Fruit fly (Drosophila melanogaster) whole organism, adult: Measurements from ENCODE around the gene CG4962.

Source experiments
- CG11617 ChIP-seq: fragments of 200-800 bp; sonication (Bioruptor generic); optimal IDR thresholded peaks from 2 replicates; lab custom pipeline; 2017; ENCODE audit warnings: mild to moderate bottlenecking, missing biosample characterization, missing genetic modification reagents, missing genetic modification characterization
- CG12768 ChIP-seq: fragments of 200-800 bp; sonication (Bioruptor generic); optimal IDR thresholded peaks from 2 replicates; lab custom pipeline; 2017; ENCODE audit warnings: missing biosample characterization, missing genetic modification characterization, mild to moderate bottlenecking, moderate library complexity, missing genetic modification reagents
- CG14711 ChIP-seq: fragments of 200-800 bp; sonication (Bioruptor generic); optimal IDR thresholded peaks from 2 replicates; lab custom pipeline; 2018; ENCODE audit warnings: missing biosample characterization, mild to moderate bottlenecking, missing genetic modification characterization, moderate library complexity
- CG1620 ChIP-seq: fragments of 200-800 bp; sonication (Bioruptor generic); optimal IDR thresholded peaks from 2 replicates; lab custom pipeline; 2016; ENCODE audit warnings: missing biosample characterization, missing genetic modification characterization
- CG33017 ChIP-seq: fragments of 200-800 bp; sonication (Bioruptor generic); optimal IDR thresholded peaks from 2 replicates; lab custom pipeline; 2018; ENCODE audit warnings: missing biosample characterization, mild to moderate bottlenecking, missing genetic modification characterization, moderate library complexity
- CG5204 ChIP-seq: fragments of 200-800 bp; sonication (Bioruptor generic); optimal IDR thresholded peaks from 2 replicates; lab custom pipeline; 2016; ENCODE audit warnings: missing biosample characterization, missing genetic modification characterization
- CG7045 ChIP-seq: fragments of 200-800 bp; sonication (Bioruptor generic); optimal IDR thresholded peaks from 2 replicates; lab custom pipeline; 2017; ENCODE audit warnings: missing biosample characterization, mild to moderate bottlenecking, missing genetic modification characterization
- CG7101 ChIP-seq: fragments of 200-800 bp; sonication (Bioruptor generic); optimal IDR thresholded peaks from 2 replicates; lab custom pipeline; 2018; ENCODE audit warnings: missing biosample characterization, mild to moderate bottlenecking, missing genetic modification characterization, moderate library complexity
- Clk ChIP-seq: fragments of 200-800 bp; sonication (Bioruptor generic); optimal IDR thresholded peaks from 2 replicates; lab custom pipeline; 2017; ENCODE audit warnings: missing biosample characterization, missing genetic modification characterization
- Crg-1 ChIP-seq: fragments of 200-800 bp; sonication (Bioruptor generic); optimal IDR thresholded peaks from 2 replicates; lab custom pipeline; 2016; ENCODE audit warnings: missing biosample characterization, missing genetic modification characterization
- Hr96 ChIP-seq: fragments of 200-800 bp; sonication (Bioruptor generic); optimal IDR thresholded peaks from 2 replicates; lab custom pipeline; 2016; ENCODE audit warnings: missing biosample characterization, missing genetic modification characterization
- Mnt ChIP-seq: fragments of 200-800 bp; sonication (Bioruptor generic); optimal IDR thresholded peaks from 2 replicates; lab custom pipeline; 2016; ENCODE audit warnings: missing biosample characterization, mild to moderate bottlenecking, missing genetic modification characterization
- bab1 ChIP-seq: fragments of 200-800 bp; sonication (Bioruptor generic); optimal IDR thresholded peaks from 3 replicates; lab custom pipeline; 2019; ENCODE audit warnings: missing biosample characterization, mild to moderate bottlenecking, missing genetic modification characterization, moderate library complexity
- cic ChIP-seq: fragments of 200-800 bp; sonication (Bioruptor generic); optimal IDR thresholded peaks from 2 replicates; lab custom pipeline; 2017; ENCODE audit warnings: missing biosample characterization, mild to moderate bottlenecking, missing genetic modification characterization, moderate library complexity
- cnc ChIP-seq, 2 experiments: fragments of >200 bp; optimal IDR thresholded peaks; 2 replicates each; lab custom pipeline; 2017
- kay ChIP-seq: fragments of 200-800 bp; sonication (Bioruptor generic); peaks from one replicate; lab custom pipeline; 2016; ENCODE audit warnings: missing biosample characterization, missing genetic modification characterization, borderline replicate concordance
- ovo ChIP-seq: fragments of 200-800 bp; sonication (Bioruptor generic); optimal IDR thresholded peaks from 2 replicates; lab custom pipeline; 2016; ENCODE audit warnings: missing biosample characterization, missing genetic modification characterization
- pad ChIP-seq: fragments of 200-800 bp; sonication (Bioruptor generic); optimal IDR thresholded peaks from 3 replicates; lab custom pipeline; 2017; ENCODE audit warnings: missing biosample characterization, missing genetic modification characterization, mild to moderate bottlenecking, moderate library complexity, missing genetic modification reagents
- tj ChIP-seq: fragments of 200-800 bp; sonication (Bioruptor generic); optimal IDR thresholded peaks from 3 replicates; lab custom pipeline; 2017; ENCODE audit warnings: missing biosample characterization, mild to moderate bottlenecking, missing genetic modification characterization, moderate library complexity
- toe ChIP-seq: fragments of 200-800 bp; sonication (Bioruptor generic); optimal IDR thresholded peaks from 2 replicates; lab custom pipeline; 2016; ENCODE audit warnings: missing biosample characterization, missing genetic modification characterization

Gene CG4962

dm6 chr3L:16295447-16295846 lies at the start of gene CG4962:
TSS of gene CG4962 (minus strand) at chr3L:16295547.
- no peak for TF ChIP-seq toe (GFP tag; lab: Kevin White, UChicago)
- no peak for TF ChIP-seq CG14711 (tag; lab: Kevin White, UChicago)
- TF ChIP-seq pad (GFP tag; lab: Kevin White, UChicago), result no peak
- TF ChIP-seq CG7045 (GFP tag; lab: Kevin White, UChicago), result no peak
- no peak for TF ChIP-seq Hr96
- no peak for TF ChIP-seq cic (GFP tag; lab: Kevin White, UChicago)
- no peak for TF ChIP-seq CG33017 (tag; lab: Kevin White, UChicago)
- TF ChIP-seq CG1620 (GFP tag; lab: Kevin White, UChicago), result no peak
- no peak for TF ChIP-seq cnc (optimal IDR thresholded peaks at IDR 0.05; lab: Kevin White, UChicago)
- no peak for TF ChIP-seq Crg-1 (GFP tag; lab: Kevin White, UChicago)
- no peak for TF ChIP-seq ovo (GFP tag; lab: Kevin White, UChicago)
- TF ChIP-seq CG12768 (GFP tag; lab: Kevin White, UChicago), result no peak
- TF ChIP-seq Mnt (GFP tag; lab: Kevin White, UChicago), result no peak

dm6 chr3L:16339873-16340272 lies 44.5 kb upstream of the CG4962 start:
- TF ChIP-seq CG7101 (tag; lab: Kevin White, UChicago) (no peak), Mnt (GFP tag; lab: Kevin White, UChicago) (no peak), ovo (GFP tag; lab: Kevin White, UChicago) (no peak), cnc (optimal IDR thresholded peaks at IDR 0.05; lab: Kevin White, UChicago) (no peak), Hr96 (no peak), CG7045 (GFP tag; lab: Kevin White, UChicago) (no peak), cic (GFP tag; lab: Kevin White, UChicago) (no peak), CG1620 (GFP tag; lab: Kevin White, UChicago) (no peak), CG33017 (tag; lab: Kevin White, UChicago) (no peak), CG11617 (GFP tag; lab: Kevin White, UChicago) (no peak)

- no peak for TF ChIP-seq tj
- no peak for TF ChIP-seq Crg-1 (GFP tag; lab: Kevin White, UChicago)
- no peak for TF ChIP-seq CG7101 (tag; lab: Kevin White, UChicago)
- TF ChIP-seq CG5204, result no peak
- no peak for TF ChIP-seq CG11617 (GFP tag; lab: Kevin White, UChicago)
- TF ChIP-seq kay (GFP tag; lab: Kevin White, UChicago), result no peak
- no peak for TF ChIP-seq bab1 (GFP tag; lab: Kevin White, UChicago)
- no peak for TF ChIP-seq CG1620 (GFP tag; lab: Kevin White, UChicago)
- no peak for TF ChIP-seq pad (GFP tag; lab: Kevin White, UChicago)
- TF ChIP-seq ovo (GFP tag; lab: Kevin White, UChicago), result no peak
- TF ChIP-seq Clk (GFP tag; lab: Kevin White, UChicago), result no peak
- TF ChIP-seq Mnt (GFP tag; lab: Kevin White, UChicago), result no peak
- TF ChIP-seq CG7045 (GFP tag; lab: Kevin White, UChicago), result no peak
- no peak for TF ChIP-seq cnc (optimal IDR thresholded peaks at IDR 0.05; lab: Kevin White, UChicago)
- no peak for TF ChIP-seq CG14711 (tag; lab: Kevin White, UChicago)
These were observed 44.1 kb upstream of the CG4962 start for dm6 chr3L:16339463-16339862.

- no peak for TF ChIP-seq CG7045 (GFP tag; lab: Kevin White, UChicago)
- TF ChIP-seq bab1 (GFP tag; lab: Kevin White, UChicago), result no peak
- TF ChIP-seq CG12768 (GFP tag; lab: Kevin White, UChicago), result no peak
- no peak for TF ChIP-seq pad (GFP tag; lab: Kevin White, UChicago)
- TF ChIP-seq Hr96, result no peak
These were observed 43.4 kb upstream of the CG4962 start, which contains the start of gene CG4998 for dm6 chr3L:16338703-16339102. TSS of gene CG4998 (plus strand) at chr3L:16339003.

dm6 chr3L:16337739-16338138 lies 42.4 kb upstream of the CG4962 start:
- no peak for TF ChIP-seq ovo (GFP tag; lab: Kevin White, UChicago)
- no peak for TF ChIP-seq CG11617 (GFP tag; lab: Kevin White, UChicago)
- TF ChIP-seq bab1 (GFP tag; lab: Kevin White, UChicago), result no peak
- TF ChIP-seq CG1620 (GFP tag; lab: Kevin White, UChicago), result no peak
- no peak for TF ChIP-seq CG12768 (GFP tag; lab: Kevin White, UChicago)
- TF ChIP-seq cnc (optimal IDR thresholded peaks at IDR 0.05; lab: Kevin White, UChicago), result no peak
- no peak for TF ChIP-seq cic (GFP tag; lab: Kevin White, UChicago)

dm6 chr3L:16334876-16335275 lies 39.5 kb upstream of the CG4962 start:
- TF ChIP-seq ovo (GFP tag; lab: Kevin White, UChicago) (no peak), CG14711 (tag; lab: Kevin White, UChicago) (no peak), tj (no peak), CG11617 (GFP tag; lab: Kevin White, UChicago) (no peak), Mnt (GFP tag; lab: Kevin White, UChicago) (no peak), CG7101 (tag; lab: Kevin White, UChicago) (no peak), CG1620 (GFP tag; lab: Kevin White, UChicago) (no peak)

- TF ChIP-seq Mnt (GFP tag; lab: Kevin White, UChicago) (no peak), ovo (GFP tag; lab: Kevin White, UChicago) (no peak), CG14711 (tag; lab: Kevin White, UChicago) (no peak), tj (no peak), CG7101 (tag; lab: Kevin White, UChicago) (no peak), bab1 (GFP tag; lab: Kevin White, UChicago) (no peak), CG7045 (GFP tag; lab: Kevin White, UChicago) (no peak), CG11617 (GFP tag; lab: Kevin White, UChicago) (no peak), CG33017 (tag; lab: Kevin White, UChicago) (no peak), cic (GFP tag; lab: Kevin White, UChicago) (no peak), Clk (GFP tag; lab: Kevin White, UChicago) (no peak), kay (GFP tag; lab: Kevin White, UChicago) (no peak), CG5204 (no peak), Crg-1 (GFP tag; lab: Kevin White, UChicago) (no peak), Hr96 (no peak), cnc (optimal IDR thresholded peaks at IDR 0.05; lab: Kevin White, UChicago) (no peak), toe (GFP tag; lab: Kevin White, UChicago) (no peak), CG1620 (GFP tag; lab: Kevin White, UChicago) (no peak), CG12768 (GFP tag; lab: Kevin White, UChicago) (no peak), pad (GFP tag; lab: Kevin White, UChicago) (no peak)
These were observed 37.7 kb upstream of the CG4962 start, which contains the start of gene CG13056 for dm6 chr3L:16333013-16333412. TSS of gene CG13056 (plus strand) at chr3L:16333313.
